Worm (Caenorhabditis elegans) whole organism, L4/young adult: ENCODE results near the gene Y34B4A.7.

Source experiments
- W03F9.2 ChIP-seq: fragments of 150-350 bp; optimal IDR thresholded peaks from 2 replicates; lab custom pipeline; 2014; ENCODE audit warnings: missing biosample characterization, missing genetic modification characterization
- dao-5 ChIP-seq: sonication (generic microtip); optimal IDR thresholded peaks from 2 replicates; lab custom pipeline; 2016; ENCODE audit warnings: missing genotype, missing genetic modification characterization, moderate library complexity, missing compliant biosample characterization
- him-1 ChIP-seq: sonication (generic microtip); optimal IDR thresholded peaks from 2 replicates; lab custom pipeline; 2016; ENCODE audit warnings: missing genotype, missing genetic modification reagents, missing genetic modification characterization, missing compliant biosample characterization

ce11 chrX:5214790-5215189 lies 29.3 kb upstream of the Y34B4A.7 start:
- TF ChIP-seq him-1 (tag; lab: Kevin White, UChicago) (no peak), dao-5 (tag; lab: Kevin White, UChicago) (no peak), W03F9.2 (no peak)
